Fruit fly (Drosophila melanogaster): Measurements from ENCODE around the gene Mrp5.

Gene Mrp5

DNA sequence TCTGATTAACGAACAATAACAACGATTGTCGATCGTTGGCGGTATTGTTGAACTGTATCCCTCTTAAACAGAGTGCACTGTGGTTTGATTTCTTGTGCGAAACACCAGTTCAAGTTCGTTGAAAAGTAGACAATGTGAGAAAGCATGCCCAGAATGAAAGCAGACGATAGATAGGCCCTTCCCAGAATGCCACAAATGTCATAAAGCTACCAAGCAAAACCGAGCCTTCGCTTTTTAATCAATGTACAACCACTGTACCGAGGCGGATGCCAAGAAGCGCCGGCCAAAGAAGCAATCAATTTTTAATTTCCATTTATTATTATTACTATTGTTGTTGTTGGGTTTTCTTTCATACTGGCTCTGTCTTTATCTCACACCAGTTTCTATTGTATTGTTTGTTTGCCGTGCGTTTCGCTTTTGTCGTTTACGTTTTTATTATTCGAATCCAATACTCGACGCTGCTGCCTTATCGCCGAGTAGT is 33.4 kb upstream of the Mrp5 start (continued):
- TF ChIP-seq CG3919 (GFP tag; optimal IDR thresholded peaks at IDR 0.05) = peak; percentile 88
- TF ChIP-seq CG32006 (GFP tag; optimal IDR thresholded peaks at IDR 0.05) = peak; percentile 84
- TF ChIP-seq Ets21C (GFP tag; optimal IDR thresholded peaks at IDR 0.05) = peak; percentile 84
- TF ChIP-seq net (GFP tag; optimal IDR thresholded peaks at IDR 0.05) = peak; percentile 84
- TF ChIP-seq CG16779 (tag; optimal IDR thresholded peaks at IDR 0.05) = peak; percentile 57
- TF ChIP-seq lz (GFP tag; optimal IDR thresholded peaks at IDR 0.05) = peak; percentile 88
- peak; percentile 69 for TF ChIP-seq Ets96B (tag; optimal IDR thresholded peaks at IDR 0.05)
- peak; percentile 86 for TF ChIP-seq pdm3 (GFP tag; optimal IDR thresholded peaks at IDR 0.05)

DNA sequence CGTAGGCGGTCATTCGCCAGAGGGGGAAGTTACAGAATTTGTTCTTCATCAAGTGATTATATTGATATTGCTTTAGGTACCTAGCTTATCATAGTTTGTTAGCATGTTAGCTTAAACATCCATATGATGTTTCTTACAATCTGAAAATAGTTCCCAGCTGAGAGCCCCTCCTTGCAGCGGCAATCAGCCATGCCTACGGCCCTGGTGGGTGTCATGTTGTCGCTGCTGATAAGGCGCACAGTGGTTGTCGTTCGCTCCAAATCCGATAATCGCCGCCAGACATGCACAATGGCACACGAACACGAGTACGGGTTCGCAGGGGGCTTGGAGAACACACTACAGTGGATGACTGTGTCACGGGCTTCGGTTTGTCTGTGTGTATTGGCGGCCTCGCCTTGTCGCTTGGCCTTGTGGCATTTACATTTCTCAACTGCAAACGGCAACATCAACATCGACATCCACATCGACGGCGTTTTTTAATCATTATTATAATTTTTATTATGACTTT is 30.5 kb upstream of the Mrp5 start:
- TF ChIP-seq fkh (GFP tag; optimal IDR thresholded peaks at IDR 0.05) (peak; percentile 61), dac (GFP tag; optimal IDR thresholded peaks at IDR 0.05) (peak; percentile 63), Met (GFP tag; optimal IDR thresholded peaks at IDR 0.05) (peak; percentile 87), CG32006 (GFP tag; optimal IDR thresholded peaks at IDR 0.05) (peak; percentile 86), OdsH (GFP tag; optimal IDR thresholded peaks at IDR 0.05) (peak; percentile 92), CG8119 (GFP tag; IDR thresholded peaks at IDR 0.05) (peak; percentile 86), cyc (GFP tag; optimal IDR thresholded peaks at IDR 0.05) (peak; percentile 91), CG8632 (GFP tag; optimal IDR thresholded peaks at IDR 0.05) (peak; percentile 83), CG10631 (GFP tag; optimal IDR thresholded peaks at IDR 0.05) (peak; percentile 81), pdm3 (GFP tag; optimal IDR thresholded peaks at IDR 0.05) (peak; percentile 92), CG3919 (GFP tag; optimal IDR thresholded peaks at IDR 0.05) (peak; percentile 87), CG11762 (GFP tag; optimal IDR thresholded peaks at IDR 0.05; ENCODE audit: insufficient read depth) (peak; percentile 82), CG15336 (GFP tag; IDR thresholded peaks at IDR 0.05) (peak; percentile 91), CG11294 (GFP tag; IDR thresholded peaks at IDR 0.05) (peak; percentile 84), Sox102F (GFP tag; optimal IDR thresholded peaks at IDR 0.05) (peak; percentile 90), svp (GFP tag) (peak; percentile 98), eg (GFP tag; IDR thresholded peaks at IDR 0.05) (peak; percentile 91), fd85E (GFP tag; optimal IDR thresholded peaks at IDR 0.05) (no peak), CG10669 (GFP tag; optimal IDR thresholded peaks at IDR 0.05) (peak; percentile 80), CG3032 (tag; optimal IDR thresholded peaks at IDR 0.05) (peak; percentile 81), CG7368 (GFP tag; optimal IDR thresholded peaks at IDR 0.05) (peak; percentile 82), CG6276 (GFP tag; optimal IDR thresholded peaks at IDR 0.05) (peak; percentile 74), Lpt (GFP tag; optimal IDR thresholded peaks at IDR 0.05) (peak; percentile 65), Smox (GFP tag; optimal IDR thresholded peaks at IDR 0.05) (peak; percentile 91), vri (GFP tag; optimal IDR thresholded peaks at IDR 0.05) (peak; percentile 93), CG9139 (GFP tag; optimal IDR thresholded peaks at IDR 0.05) (peak; percentile 50), Ets21C (GFP tag; optimal IDR thresholded peaks at IDR 0.05) (peak; percentile 89), CG8319 (GFP tag; optimal IDR thresholded peaks at IDR 0.05) (peak; percentile 86), Hr39 (GFP tag; optimal IDR thresholded peaks at IDR 0.05) (peak; percentile 95), Eip75B (GFP tag; optimal IDR thresholded peaks at IDR 0.05) (peak; percentile 87), lz (GFP tag; optimal IDR thresholded peaks at IDR 0.05) (peak; percentile 91), Hr38 (GFP tag; optimal IDR thresholded peaks at IDR 0.05) (no peak), Sox14 (GFP tag; optimal IDR thresholded peaks at IDR 0.05) (peak; percentile 89), Hr4 (GFP tag; optimal IDR thresholded peaks at IDR 0.05) (peak; percentile 86), CG34406 (GFP tag; optimal IDR thresholded peaks at IDR 0.05) (peak; percentile 86), CG6792 (GFP tag; optimal IDR thresholded peaks at IDR 0.05) (peak; percentile 90), CG6808 (GFP tag; optimal IDR thresholded peaks at IDR 0.05) (peak; percentile 80), ss (GFP tag; optimal IDR thresholded peaks at IDR 0.05) (peak; percentile 61 to 76), net (GFP tag; optimal IDR thresholded peaks at IDR 0.05) (peak; percentile 86), Blimp-1 (GFP tag; optimal IDR thresholded peaks at IDR 0.05) (peak; percentile 59), spab (GFP tag; optimal IDR thresholded peaks at IDR 0.05) (peak; percentile 86), Eip78C (GFP tag) (peak; percentile 95), acj6 (GFP tag; optimal IDR thresholded peaks at IDR 0.05) (peak; percentile 89), Sox15 (GFP tag; optimal IDR thresholded peaks at IDR 0.05) (peak; percentile 89), Eip93F (GFP tag; optimal IDR thresholded peaks at IDR 0.05) (peak; percentile 66), CG31627 (GFP tag; optimal IDR thresholded peaks at IDR 0.05) (peak; percentile 95), Gug (GFP tag; IDR thresholded peaks at IDR 0.05) (peak; percentile 81)
